Fruit fly (Drosophila melanogaster) whole organism, embryonic: ENCODE results near the gene Ir68b.

Experiments used
- Aef1 ChIP-seq: fragments of 200-800 bp; sonication (Bioruptor generic); IDR thresholded peaks from 3 replicates; pipeline ENCODE4 v1.3.6; 2022; ENCODE audit warnings: missing biosample characterization, missing genetic modification characterization
- Bdp1 ChIP-seq: fragments of 200-800 bp; sonication (Bioruptor generic); optimal IDR thresholded peaks from 3 replicates; lab custom pipeline; 2016; ENCODE audit warnings: missing biosample characterization, missing genetic modification characterization
- CG11085 ChIP-seq: fragments of 200-800 bp; sonication (Bioruptor generic); IDR thresholded peaks from 2 replicates; pipeline ENCODE4 v1.3.6; 2022; ENCODE audit warnings: missing biosample characterization, missing genetic modification characterization
- CG11398 ChIP-seq: fragments of 200-800 bp; sonication (Bioruptor generic); optimal IDR thresholded peaks from 2 replicates; lab custom pipeline; 2016; ENCODE audit warnings: missing biosample characterization, missing genetic modification characterization
- CG12071 ChIP-seq: fragments of 200-800 bp; sonication (Bioruptor generic); optimal IDR thresholded peaks from 3 replicates; lab custom pipeline; 2018; ENCODE audit warnings: missing biosample characterization, mild to moderate bottlenecking, missing genetic modification characterization
- CG12104 ChIP-seq: fragments of 200-800 bp; sonication (Bioruptor generic); optimal IDR thresholded peaks from 3 replicates; lab custom pipeline; 2016; ENCODE audit warnings: missing biosample characterization, missing genetic modification characterization
- CG1529 ChIP-seq: fragments of 200-800 bp; sonication (Bioruptor generic); optimal IDR thresholded peaks from 3 replicates; lab custom pipeline; 2018; ENCODE audit warnings: missing biosample characterization, missing genetic modification characterization
- CG17186 ChIP-seq: fragments of 200-800 bp; sonication (Bioruptor generic); optimal IDR thresholded peaks from 3 replicates; lab custom pipeline; 2017; ENCODE audit warnings: missing biosample characterization, missing genetic modification reagents, missing genetic modification characterization
- CG18011 ChIP-seq: fragments of 200-800 bp; sonication (Bioruptor generic); optimal IDR thresholded peaks from 2 replicates; lab custom pipeline; 2017; ENCODE audit warnings: missing biosample characterization, missing genetic modification characterization, mild to moderate bottlenecking, moderate library complexity, missing genotype
- CG30020 ChIP-seq: fragments of 200-800 bp; optimal IDR thresholded peaks from 2 replicates; lab custom pipeline; 2019; ENCODE audit warnings: missing biosample characterization, mild to moderate bottlenecking, missing genetic modification characterization, moderate library complexity
- CG32767 ChIP-seq: fragments of 200-800 bp; sonication (Bioruptor generic); IDR thresholded peaks from 2 replicates; pipeline ENCODE4 v1.3.6; 2022; ENCODE audit warnings: missing biosample characterization, missing genetic modification characterization
- CG4424 ChIP-seq: fragments of 200-800 bp; sonication (Bioruptor generic); optimal IDR thresholded peaks from 3 replicates; lab custom pipeline; 2016; ENCODE audit warnings: missing biosample characterization, missing genetic modification characterization
- CG4854 ChIP-seq: fragments of 200-800 bp; sonication (Bioruptor generic); optimal IDR thresholded peaks from 2 replicates; lab custom pipeline; 2016; ENCODE audit warnings: missing biosample characterization, missing genetic modification characterization, inconsistent platforms
- CG5180 ChIP-seq: fragments of 200-800 bp; sonication (Bioruptor generic); optimal IDR thresholded peaks from 3 replicates; lab custom pipeline; 2017; ENCODE audit warnings: missing biosample characterization, missing genetic modification characterization, mild to moderate bottlenecking, moderate library complexity, missing genetic modification reagents
- CG5245 ChIP-seq: fragments of 200-800 bp; sonication (Bioruptor generic); optimal IDR thresholded peaks from 3 replicates; lab custom pipeline; 2016; ENCODE audit warnings: missing biosample characterization, missing genetic modification characterization
- CG9932 ChIP-seq: fragments of 200-800 bp; sonication (Bioruptor generic); IDR thresholded peaks from 2 replicates; pipeline ENCODE4 v1.3.6; 2022; ENCODE audit warnings: missing biosample characterization, missing genetic modification characterization
- CHES-1-like ChIP-seq: fragments of 200-800 bp; sonication (Bioruptor generic); optimal IDR thresholded peaks from 2 replicates; lab custom pipeline; 2016; ENCODE audit warnings: missing biosample characterization, missing genetic modification characterization
- D ChIP-seq, 2 experiments: fragments of 200-800 bp in 1 of 2; fragments of >200 bp in 1 of 2; sonication (Bioruptor generic) in 1 of 2; optimal IDR thresholded peaks; 2 replicates in 1 of 2; 3 replicates in 1 of 2; lab custom pipeline; 2017; ENCODE audit warnings: mild to moderate bottlenecking in 1 of 2, missing biosample characterization in 1 of 2, missing genetic modification characterization in 1 of 2, missing genetic modification reagents in 1 of 2
- Hey ChIP-seq: fragments of 200-800 bp; sonication (Bioruptor generic); optimal IDR thresholded peaks from 3 replicates; lab custom pipeline; 2018; ENCODE audit warnings: missing biosample characterization, mild to moderate bottlenecking, missing genetic modification characterization
- Mad ChIP-seq: fragments of 200-800 bp; sonication (Bioruptor generic); optimal IDR thresholded peaks from 2 replicates; lab custom pipeline; 2016; ENCODE audit warnings: missing biosample characterization, missing genetic modification characterization
- Nf-YA ChIP-seq: fragments of 200-800 bp; sonication (Bioruptor generic); IDR thresholded peaks from 2 replicates; pipeline ENCODE4 v1.3.6; 2022; ENCODE audit warnings: missing biosample characterization, missing genetic modification characterization
- NfI ChIP-seq: fragments of 200-800 bp; sonication (Bioruptor generic); optimal IDR thresholded peaks from 3 replicates; lab custom pipeline; 2018; ENCODE audit warnings: missing biosample characterization, mild to moderate bottlenecking, missing genetic modification characterization, moderate library complexity
- Rfx ChIP-seq: fragments of 200-800 bp; sonication (Bioruptor generic); IDR thresholded peaks from 2 replicates; pipeline ENCODE4 v1.3.6; 2022; ENCODE audit warnings: missing biosample characterization, missing genetic modification characterization
- Sox102F ChIP-seq: fragments of 200-800 bp; sonication (Bioruptor generic); optimal IDR thresholded peaks from 2 replicates; lab custom pipeline; 2018; ENCODE audit warnings: missing biosample characterization, mild to moderate bottlenecking, missing genetic modification characterization, moderate library complexity
- Ssrp ChIP-seq: fragments of 200-800 bp; sonication (Bioruptor generic); optimal IDR thresholded peaks from 2 replicates; lab custom pipeline; 2018; ENCODE audit warnings: missing biosample characterization, mild to moderate bottlenecking, missing genetic modification characterization, moderate library complexity
- Stat92E ChIP-seq, 3 experiments: fragments of >200 bp in 2 of 3; fragments of 200-800 bp in 1 of 3; sonication (Bioruptor generic) in 1 of 3; optimal IDR thresholded peaks; 2 replicates each; lab custom pipeline; 2017 to 2019; ENCODE audit warnings: missing biosample characterization in 3 of 3, missing genetic modification characterization in 3 of 3, mild to moderate bottlenecking in 1 of 3, moderate library complexity in 1 of 3
- Xbp1 ChIP-seq: fragments of 200-800 bp; sonication (Bioruptor generic); optimal IDR thresholded peaks from 3 replicates; lab custom pipeline; 2016; ENCODE audit warnings: missing biosample characterization, mild to moderate bottlenecking, missing genetic modification characterization
- ash1 ChIP-seq: fragments of 200-800 bp; sonication (Bioruptor generic); optimal IDR thresholded peaks from 2 replicates; lab custom pipeline; 2018; ENCODE audit warnings: missing biosample characterization, mild to moderate bottlenecking, missing genetic modification characterization
- ato ChIP-seq: fragments of 200-800 bp; sonication (Bioruptor generic); IDR thresholded peaks from 2 replicates; pipeline ENCODE4 v1.3.6; 2022; ENCODE audit warnings: missing biosample characterization, missing genetic modification characterization; ENCODE audit not compliant: partially characterized antibody
- caup ChIP-seq: fragments of 200-800 bp; sonication (Bioruptor generic); optimal IDR thresholded peaks from 3 replicates; lab custom pipeline; 2017; ENCODE audit warnings: missing biosample characterization, mild to moderate bottlenecking, missing genetic modification characterization, moderate library complexity; ENCODE audit not compliant: severe bottlenecking
- crc ChIP-seq: fragments of 200-800 bp; sonication (Bioruptor generic); optimal IDR thresholded peaks from 2 replicates; lab custom pipeline; 2016; ENCODE audit warnings: missing biosample characterization, missing genetic modification characterization
- croc ChIP-seq: fragments of 200-800 bp; sonication (Bioruptor generic); conservative IDR thresholded peaks from 3 replicates; pipeline ENCODE4 v1.3.6; 2022; ENCODE audit warnings: missing biosample characterization, missing genetic modification characterization
- cwo ChIP-seq: fragments of 200-800 bp; sonication (Bioruptor generic); optimal IDR thresholded peaks from 3 replicates; lab custom pipeline; 2017; ENCODE audit warnings: missing biosample characterization, missing genetic modification characterization, mild to moderate bottlenecking, moderate library complexity, missing genetic modification reagents
- da ChIP-seq: fragments of 200-800 bp; sonication (Bioruptor generic); optimal IDR thresholded peaks from 2 replicates; lab custom pipeline; 2016; ENCODE audit warnings: missing biosample characterization, missing genetic modification characterization
- gcm ChIP-seq: fragments of 200-800 bp; sonication (Bioruptor generic); optimal IDR thresholded peaks from 2 replicates; lab custom pipeline; 2019; ENCODE audit warnings: missing biosample characterization, mild to moderate bottlenecking, missing genetic modification characterization, moderate library complexity
- gcm2 ChIP-seq: fragments of 200-800 bp; sonication (Bioruptor generic); optimal IDR thresholded peaks from 2 replicates; lab custom pipeline; 2016; ENCODE audit warnings: missing biosample characterization, missing genetic modification characterization
- gfzf ChIP-seq: fragments of 200-800 bp; sonication (Bioruptor generic); optimal IDR thresholded peaks from 2 replicates; lab custom pipeline; 2016; ENCODE audit warnings: missing biosample characterization, mild to moderate bottlenecking, missing genetic modification characterization, moderate library complexity
- hbn ChIP-seq: fragments of 200-800 bp; sonication (Bioruptor generic); IDR thresholded peaks from 2 replicates; pipeline ENCODE4 v1.3.6; 2022; ENCODE audit warnings: missing biosample characterization, missing genetic modification characterization; ENCODE audit not compliant: partially characterized antibody
- ind ChIP-seq: fragments of 200-800 bp; sonication (Bioruptor generic); optimal IDR thresholded peaks from 3 replicates; lab custom pipeline; 2016; ENCODE audit warnings: missing biosample characterization, missing genetic modification characterization
- kay ChIP-seq: fragments of 200-800 bp; sonication (Bioruptor generic); optimal IDR thresholded peaks from 2 replicates; lab custom pipeline; 2016; ENCODE audit warnings: missing biosample characterization, missing genetic modification characterization
- knrl ChIP-seq: fragments of 200-800 bp; sonication (Bioruptor generic); IDR thresholded peaks from 3 replicates; pipeline ENCODE4 v1.3.6; 2022; ENCODE audit warnings: missing biosample characterization, missing genetic modification characterization; ENCODE audit not compliant: partially characterized antibody
- nmo ChIP-seq: fragments of 200-800 bp; sonication (Bioruptor generic); optimal IDR thresholded peaks from 2 replicates; lab custom pipeline; 2018; ENCODE audit warnings: missing biosample characterization, mild to moderate bottlenecking, missing genetic modification characterization, moderate library complexity
- pita ChIP-seq: fragments of 200-800 bp; sonication (Bioruptor generic); optimal IDR thresholded peaks from 2 replicates; lab custom pipeline; 2017; ENCODE audit warnings: missing biosample characterization, mild to moderate bottlenecking, missing genetic modification characterization
- ranshi ChIP-seq: fragments of 200-800 bp; sonication (Bioruptor generic); IDR thresholded peaks from 2 replicates; pipeline ENCODE4 v1.3.6; 2022; ENCODE audit warnings: missing biosample characterization, missing genetic modification characterization
- scrt ChIP-seq: fragments of 200-800 bp; sonication (Bioruptor generic); optimal IDR thresholded peaks from 2 replicates; lab custom pipeline; 2018; ENCODE audit warnings: missing biosample characterization, mild to moderate bottlenecking, missing genetic modification characterization, moderate library complexity
- sd ChIP-seq: fragments of 200-800 bp; sonication (Bioruptor generic); optimal IDR thresholded peaks from 3 replicates; lab custom pipeline; 2018; ENCODE audit warnings: missing biosample characterization, mild to moderate bottlenecking, missing genetic modification characterization, moderate library complexity
- slbo ChIP-seq: fragments of 200-800 bp; sonication (Bioruptor generic); IDR thresholded peaks from 2 replicates; pipeline ENCODE4 v1.3.6; 2022; ENCODE audit warnings: missing biosample characterization, missing genetic modification characterization
- wor ChIP-seq: fragments of 200-800 bp; sonication (Bioruptor generic); IDR thresholded peaks from 2 replicates; pipeline ENCODE4 v1.3.6; 2022; ENCODE audit warnings: missing biosample characterization, missing genetic modification characterization

Ir68b gene

DNA sequence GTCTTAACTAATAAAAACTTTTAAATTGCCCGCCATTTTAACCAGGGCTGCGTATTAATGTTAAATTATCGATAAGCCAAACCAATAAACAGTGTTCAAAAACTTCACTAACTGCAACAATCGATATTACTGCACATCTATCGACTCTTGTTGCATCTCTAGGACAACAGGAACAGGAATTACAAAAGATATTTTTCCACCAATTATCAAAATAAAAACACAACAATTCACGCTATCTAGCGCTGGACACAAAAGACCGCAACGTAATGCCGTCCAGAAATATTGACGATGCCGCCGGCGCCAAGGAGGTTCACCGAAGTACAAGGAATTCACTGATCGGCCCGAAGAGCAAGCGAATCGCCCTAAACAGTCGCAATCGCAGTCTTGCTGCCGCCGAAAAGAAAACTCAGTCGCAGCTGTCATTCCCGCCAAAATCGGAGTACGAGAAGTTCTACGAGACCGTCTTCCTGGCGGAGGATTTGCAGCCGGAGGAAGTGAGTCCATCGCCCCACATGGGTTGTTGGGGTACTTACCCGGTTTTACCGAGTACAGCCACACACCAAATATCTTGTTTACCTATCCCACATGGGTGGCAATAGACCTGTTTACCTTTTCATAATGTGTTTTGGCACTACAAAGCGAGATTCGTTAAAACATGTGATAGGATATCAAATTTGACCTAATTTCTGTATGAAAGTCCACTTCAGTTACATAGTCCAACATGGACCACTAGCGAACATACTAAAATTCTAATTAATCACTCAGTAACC, 11.0 kb downstream of the Ir68b start, which contains the start of gene vers (continued):
- TF ChIP-seq sd (tag; lab: Kevin White, UChicago) (no peak), slbo (peak; percentile 58), CG12071 (GFP tag; lab: Kevin White, UChicago) (no peak), caup (GFP tag; lab: Kevin White, UChicago) (no peak), ranshi (GFP tag; lab: Robert Waterston, UW) (0 out of 2 replicates have a peak, but pooled peaks have one; percentile 17), nmo (peak; percentile 41), D (optimal IDR thresholded peaks at IDR 0.05; lab: Kevin White, UChicago) (no peak), D (GFP tag; optimal IDR thresholded peaks at IDR 0.05; lab: Kevin White, UChicago) (no peak), ind (GFP tag; lab: Kevin White, UChicago) (no peak), CG30020 (tag; lab: Kevin White, UChicago) (peak; percentile 32), CG4424 (no peak), CG12104 (GFP tag; lab: Kevin White, UChicago) (no peak), Sox102F (GFP tag; lab: Kevin White, UChicago) (no peak), CG4854 (no peak), ato (GFP tag; lab: Robert Waterston, UW) (peak; percentile 95), CG17186 (GFP tag; lab: Kevin White, UChicago) (peak; percentile 9), Mad (GFP tag; lab: Kevin White, UChicago) (no peak), pita (GFP tag; lab: Kevin White, UChicago) (no peak), Xbp1 (peak; percentile 4), gcm (GFP tag; lab: Kevin White, UChicago) (no peak), cwo (GFP tag; lab: Kevin White, UChicago) (no peak), CG5245 (GFP tag; lab: Kevin White, UChicago) (no peak), CG5180 (GFP tag; lab: Kevin White, UChicago) (no peak), gcm2 (GFP tag; lab: Kevin White, UChicago) (no peak), kay (GFP tag; lab: Kevin White, UChicago) (no peak), wor (GFP tag; lab: Robert Waterston, UW) (no peak), Nf-YA (no peak), CG11085 (GFP tag; lab: Robert Waterston, UW) (no peak), Rfx (GFP tag; lab: Robert Waterston, UW) (peak; percentile 67; the same call in 1 of the 2 replicates), CG9932 (GFP tag; lab: Robert Waterston, UW) (peak; percentile 74), croc (no peak), Bdp1 (no peak), Stat92E (GFP tag; optimal IDR thresholded peaks at IDR 0.05; lab: Kevin White, UChicago) (peak in 1 of 3 experiments; percentile 52), crc (GFP tag; lab: Kevin White, UChicago) (no peak), ash1 (GFP tag; lab: Kevin White, UChicago) (no peak), hbn (GFP tag; lab: Robert Waterston, UW) (peak; percentile 95), CG32767 (no peak), da (no peak), gfzf (GFP tag; lab: Kevin White, UChicago) (peak; percentile 12), Ssrp (tag; lab: Kevin White, UChicago) (no peak), CG11398 (GFP tag; lab: Kevin White, UChicago) (no peak), CHES-1-like (GFP tag; lab: Kevin White, UChicago) (peak; percentile 59), knrl (GFP tag; lab: Robert Waterston, UW) (peak; percentile 90), Aef1 (GFP tag; lab: Robert Waterston, UW) (no peak), Hey (no peak), NfI (no peak), scrt (GFP tag; lab: Kevin White, UChicago) (no peak), CG1529 (GFP tag; lab: Kevin White, UChicago) (no peak), CG18011 (no peak)
